Worm (Caenorhabditis elegans) whole organism, L1 larva: ENCODE data around the gene fbxb-40.

Experiments
- F16B12.6 ChIP-seq: fragments of 150-350 bp; optimal IDR thresholded peaks from 2 replicates; lab custom pipeline; 2014; ENCODE audit warnings: missing biosample characterization, missing genetic modification characterization
- blmp-1 ChIP-seq: fragments of 150-350 bp; optimal IDR thresholded peaks from 2 replicates; lab custom pipeline; 2014; ENCODE audit warnings: missing biosample characterization, missing genetic modification characterization
- elt-2 ChIP-seq: sonication (generic microtip); optimal IDR thresholded peaks from 2 replicates; lab custom pipeline; 2016; ENCODE audit warnings: missing genetic modification characterization, mild to moderate bottlenecking, inconsistent platforms, missing compliant biosample characterization, missing genetic modification reagents
- nhr-12 ChIP-seq: sonication (generic microtip); optimal IDR thresholded peaks from 2 replicates; lab custom pipeline; 2017; ENCODE audit warnings: missing biosample characterization, missing genetic modification characterization
- nhr-28 ChIP-seq: fragments of 150-350 bp; optimal IDR thresholded peaks from 2 replicates; lab custom pipeline; 2014; ENCODE audit warnings: missing biosample characterization, missing genetic modification characterization
- nhr-76 ChIP-seq: sonication (generic microtip); optimal IDR thresholded peaks from 2 replicates; lab custom pipeline; 2017; ENCODE audit warnings: missing biosample characterization, missing genetic modification characterization
- pqm-1 ChIP-seq: sonication (generic microtip); optimal IDR thresholded peaks from 3 replicates; lab custom pipeline; 2017; ENCODE audit warnings: missing biosample characterization, missing genetic modification characterization
- unc-86 ChIP-seq: sonication (generic microtip); optimal IDR thresholded peaks from 2 replicates; lab custom pipeline; 2016; ENCODE audit warnings: missing genetic modification characterization, missing compliant biosample characterization
- zag-1 ChIP-seq: fragments of 150-350 bp; optimal IDR thresholded peaks from 2 replicates; lab custom pipeline; 2014; ENCODE audit warnings: missing biosample characterization, missing genetic modification characterization
- ztf-11 ChIP-seq, 2 experiments: sonication (generic microtip); optimal IDR thresholded peaks; 2 replicates each; lab custom pipeline; 2016 to 2017; ENCODE audit warnings: missing genetic modification characterization in 2 of 2, missing biosample characterization in 1 of 2, missing compliant biosample characterization in 1 of 2

DNA sequence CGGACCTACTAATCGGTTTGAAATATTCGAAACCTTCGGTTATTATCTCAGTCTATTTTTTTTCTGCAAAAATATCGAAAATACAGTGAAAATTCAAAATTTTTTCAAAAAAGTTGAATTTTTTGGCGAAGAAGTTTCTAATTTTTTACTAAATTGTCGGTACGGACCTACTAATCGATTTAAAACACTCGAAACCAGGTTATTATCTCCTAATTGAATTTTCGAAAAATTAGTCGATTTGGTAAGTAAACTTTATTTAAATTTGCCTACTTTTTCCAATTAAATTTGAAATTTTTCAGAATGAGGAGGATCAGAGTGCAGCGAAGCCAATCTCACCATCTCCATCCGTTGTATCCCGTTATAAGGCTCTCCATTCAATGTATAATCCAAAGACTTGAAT is 21.1 kb upstream of the fbxb-40 start, which contains the start of gene K02E7.12:
- no peak for TF ChIP-seq zag-1 (tag; lab: Kevin White, UChicago)
- TF ChIP-seq blmp-1: no peak
- TF ChIP-seq unc-86 (tag; lab: Kevin White, UChicago): no peak
- no peak for TF ChIP-seq elt-2 (tag; lab: Kevin White, UChicago)
- no peak for TF ChIP-seq nhr-12 (tag; lab: Kevin White, UChicago)
- TF ChIP-seq nhr-76 (tag; lab: Kevin White, UChicago): no peak
- no peak for TF ChIP-seq ztf-11 (tag; optimal IDR thresholded peaks at IDR 0.05; lab: Kevin White, UChicago)
- TF ChIP-seq pqm-1 (tag; lab: Kevin White, UChicago): no peak
- TF ChIP-seq nhr-28 (tag; lab: Kevin White, UChicago): no peak
- TF ChIP-seq F16B12.6 (tag; lab: Kevin White, UChicago): no peak
